Worm (Caenorhabditis elegans): ENCODE measurements around the gene spp-19.

Gene spp-19

ce11 chrV:6522879-6523497, 38.5 kb downstream of the spp-19 start (continued):
- peak; percentile 62 for TF ChIP-seq dve-1 (tag; optimal IDR thresholded peaks at IDR 0.05; ENCODE audit: insufficient read depth)
- peak; percentile 41; the same call in 1 of the 2 replicates for TF ChIP-seq nhr-41 (GFP tag; IDR thresholded peaks at IDR 0.05)
- no peak for TF ChIP-seq skn-1 (tag; optimal IDR thresholded peaks at IDR 0.05)
- no peak for TF ChIP-seq nhr-111 (GFP tag; optimal IDR thresholded peaks at IDR 0.05)
- no peak for TF ChIP-seq jun-1 (tag; optimal IDR thresholded peaks at IDR 0.05)
- TF ChIP-seq lin-38 (GFP tag; IDR thresholded peaks at IDR 0.05), result no peak

ce11 chrV:6520385-6521080, 41.0 kb downstream of the spp-19 start, which contains the start of the genes F46E10.2 and F46E10.18:
Gene F46E10.2 (plus strand): TSS chrV:6520435.
Gene F46E10.18 (plus strand): TSS chrV:6521030.
- TF ChIP-seq set-16 (GFP tag; IDR thresholded peaks at IDR 0.05), result peak; percentile 83
- TF ChIP-seq Y5F2A.4 (GFP tag; optimal IDR thresholded peaks at IDR 0.05), result no peak
- TF ChIP-seq daf-8 (GFP tag; IDR thresholded peaks at IDR 0.05), result no peak
- TF ChIP-seq nhr-28 (tag; optimal IDR thresholded peaks at IDR 0.05), result no peak
- peak; percentile 5 for TF ChIP-seq aha-1 (tag)
- TF ChIP-seq dve-1 (tag; optimal IDR thresholded peaks at IDR 0.05; ENCODE audit: insufficient read depth), result no peak
- peak; percentile 70 for TF ChIP-seq egl-43 (GFP tag; IDR thresholded peaks at IDR 0.05)
- peak in 1 of 2 experiments; percentile 89 for TF ChIP-seq unc-62 (GFP tag; optimal IDR thresholded peaks at IDR 0.05 in 1 of 2)
- no peak for TF ChIP-seq unc-62 (tag; optimal IDR thresholded peaks at IDR 0.05)
- no peak for TF ChIP-seq gei-8 (GFP tag; optimal IDR thresholded peaks at IDR 0.05)

- TF ChIP-seq spr-3 (GFP tag; optimal IDR thresholded peaks at IDR 0.05), result no peak
- TF ChIP-seq nhr-102 (tag; optimal IDR thresholded peaks at IDR 0.05), result no peak
- TF ChIP-seq dmd-9 (GFP tag; IDR thresholded peaks at IDR 0.05), result no peak
- TF ChIP-seq lsy-2 (tag; optimal IDR thresholded peaks at IDR 0.05), result no peak
- TF ChIP-seq pqm-1 (tag; optimal IDR thresholded peaks at IDR 0.05), result no peak
- no peak for TF ChIP-seq snpc-4 (tag; optimal IDR thresholded peaks at IDR 0.05)
- no peak for TF ChIP-seq zag-1 (tag; optimal IDR thresholded peaks at IDR 0.05)
- no peak for TF ChIP-seq unc-39 (tag; optimal IDR thresholded peaks at IDR 0.05)
- no peak for TF ChIP-seq mxl-3 (GFP tag; optimal IDR thresholded peaks at IDR 0.05)
- no peak for TF ChIP-seq mes-2 (tag; optimal IDR thresholded peaks at IDR 0.05; ENCODE audit: poor library complexity, severe bottlenecking)
- no peak for TF ChIP-seq ztf-11 (tag; optimal IDR thresholded peaks at IDR 0.05)
- TF ChIP-seq zip-2 (tag; optimal IDR thresholded peaks at IDR 0.05), result no peak
Observed at ce11 chrV:6518225-6518396, 43.4 kb downstream of the spp-19 start, which contains the start of gene F46E10.3. Gene F46E10.3 (plus strand): TSS chrV:6518297.

- peak; percentile 47 for TF ChIP-seq mxl-3 (GFP tag; optimal IDR thresholded peaks at IDR 0.05)
- no peak for TF ChIP-seq daf-12 (tag; optimal IDR thresholded peaks at IDR 0.05)
- TF ChIP-seq lin-39 (tag; optimal IDR thresholded peaks at IDR 0.05), result no peak
- TF ChIP-seq daf-19 (GFP tag; conservative IDR thresholded peaks at IDR 0.05), result no peak
- no peak for TF ChIP-seq zfp-2 (tag; optimal IDR thresholded peaks at IDR 0.05)
- no peak for TF ChIP-seq gei-8 (GFP tag; optimal IDR thresholded peaks at IDR 0.05)
- TF ChIP-seq hlh-30 (tag; optimal IDR thresholded peaks at IDR 0.05; ENCODE audit: insufficient read depth), result peak; percentile 93
- no peak for TF ChIP-seq D1046.2 (GFP tag; IDR thresholded peaks at IDR 0.05)
- no peak for TF ChIP-seq ZK337.2 (GFP tag; IDR thresholded peaks at IDR 0.05)
- no peak for TF ChIP-seq nhr-42 (GFP tag; IDR thresholded peaks at IDR 0.05)
- TF ChIP-seq aha-1 (tag), result peak; percentile 99
- no peak for TF ChIP-seq nhr-11 (tag; optimal IDR thresholded peaks at IDR 0.05)
- no peak for TF ChIP-seq ztf-7 (tag; optimal IDR thresholded peaks at IDR 0.05)
- no peak for TF ChIP-seq ces-1 (GFP tag; optimal IDR thresholded peaks at IDR 0.05)
- TF ChIP-seq dmd-6 (GFP tag; IDR thresholded peaks at IDR 0.05), result peak; percentile 40
- no peak for TF ChIP-seq spr-3 (GFP tag; optimal IDR thresholded peaks at IDR 0.05)
- no peak for TF ChIP-seq fkh-10 (GFP tag; optimal IDR thresholded peaks at IDR 0.05)
- TF ChIP-seq nhr-6 (tag; optimal IDR thresholded peaks at IDR 0.05), result peak; percentile 64
- TF ChIP-seq set-16 (GFP tag; IDR thresholded peaks at IDR 0.05), result no peak
- no peak for TF ChIP-seq lir-3 (tag; optimal IDR thresholded peaks at IDR 0.05)
- TF ChIP-seq lim-7 (GFP tag; IDR thresholded peaks at IDR 0.05), result no peak
- TF ChIP-seq ama-1 (optimal IDR thresholded peaks at IDR 0.05), result peak; percentile 88
- TF ChIP-seq lin-15B (tag; optimal IDR thresholded peaks at IDR 0.05), result no peak
Observed at ce11 chrV:6517305-6518224, 43.9 kb downstream of the spp-19 start.

Measured in whole organism, L4 larva.